Worm (Caenorhabditis elegans) whole organism, L4 larva: Measurements from ENCODE around the gene lipl-7.

Experiments used
- F26F4.8 ChIP-seq: fragments of 200-800 bp; sonication (Bioruptor generic); conservative IDR thresholded peaks from 2 replicates; pipeline ENCODE4 v1.3.6; 2022; ENCODE audit warnings: missing genetic modification characterization, missing compliant biosample characterization
- F49E8.2 ChIP-seq: sonication (generic microtip); optimal IDR thresholded peaks from 2 replicates; lab custom pipeline; 2016; ENCODE audit warnings: missing compliant biosample characterization, mild to moderate bottlenecking, missing genetic modification characterization, borderline replicate concordance
- attf-4 ChIP-seq: sonication (generic microtip); optimal IDR thresholded peaks from 3 replicates; lab custom pipeline; 2017; ENCODE audit warnings: missing biosample characterization, missing genetic modification characterization
- ceh-28 ChIP-seq: fragments of 150-350 bp; optimal IDR thresholded peaks from 2 replicates; lab custom pipeline; 2014; ENCODE audit warnings: missing biosample characterization, missing genetic modification reagents, missing genetic modification characterization
- lsy-2 ChIP-seq, 2 experiments: fragments of 150-350 bp in 1 of 2; sonication (generic microtip) in 1 of 2; optimal IDR thresholded peaks; 2 replicates each; lab custom pipeline; 2014 to 2017; ENCODE audit warnings: missing biosample characterization in 2 of 2, missing genetic modification characterization in 2 of 2
- nhr-76 ChIP-seq: fragments of 150-350 bp; optimal IDR thresholded peaks from 2 replicates; lab custom pipeline; 2014; ENCODE audit warnings: missing biosample characterization, missing genetic modification characterization
- pha-4 ChIP-seq, 2 experiments: fragments of 150-350 bp in 1 of 2; fragments of 200-800 bp in 1 of 2; sonication (Bioruptor generic) in 1 of 2; IDR thresholded peaks in 1 of 2; optimal IDR thresholded peaks in 1 of 2; 2 replicates each; pipeline versions ENCODE4 v1.3.6 to Lab custom; 2014 to 2022; ENCODE audit warnings: missing genetic modification characterization in 2 of 2, missing genetic modification reagents in 2 of 2, missing biosample characterization in 1 of 2, missing compliant biosample characterization in 1 of 2
- zfp-3 ChIP-seq: fragments of 200-800 bp; sonication (Bioruptor generic); conservative IDR thresholded peaks from 2 replicates; pipeline ENCODE4 v1.3.6; 2022; ENCODE audit warnings: missing genetic modification reagents, missing genetic modification characterization, missing compliant biosample characterization
- zip-2 ChIP-seq: fragments of 150-350 bp; optimal IDR thresholded peaks from 2 replicates; lab custom pipeline; 2014; ENCODE audit warnings: missing biosample characterization, missing genetic modification characterization

- TF ChIP-seq pha-4 (GFP tag; IDR thresholded peaks at IDR 0.05; lab: Robert Waterston, UW): peak; percentile 88
- TF ChIP-seq pha-4 (tag; optimal IDR thresholded peaks at IDR 0.05; lab: Kevin White, UChicago): peak; percentile 66
- 0 out of 2 replicates have a peak, but pooled peaks have one; percentile 50 for TF ChIP-seq zfp-3 (GFP tag; lab: Robert Waterston, UW)
- TF ChIP-seq F26F4.8 (GFP tag; lab: Robert Waterston, UW): no peak
- TF ChIP-seq F49E8.2 (tag; lab: Kevin White, UChicago): no peak
- TF ChIP-seq zip-2 (tag; lab: Kevin White, UChicago): no peak
- TF ChIP-seq nhr-76 (tag; lab: Kevin White, UChicago): no peak
- no peak for TF ChIP-seq attf-4 (tag; lab: Kevin White, UChicago)
- peak; percentile 80 to 87 for TF ChIP-seq lsy-2 (tag; optimal IDR thresholded peaks at IDR 0.05; lab: Kevin White, UChicago)
- no peak for TF ChIP-seq ceh-28 (tag; lab: Kevin White, UChicago)
These were observed 10.7 kb upstream of the lipl-7 start for ce11 chrIV:10252350-10252792.
